Worm (Caenorhabditis elegans) whole organism, young adult: Measurements from ENCODE around the gene fkh-9.

Experiments used
- B0019.2 ChIP-seq: fragments of 200-800 bp; sonication (Bioruptor generic); conservative IDR thresholded peaks from 2 replicates; pipeline ENCODE4 v1.3.6; 2022; ENCODE audit warnings: missing genetic modification reagents, missing genetic modification characterization, missing compliant biosample characterization
- B0035.1 ChIP-seq: sonication (generic microtip); optimal IDR thresholded peaks from 2 replicates; lab custom pipeline; 2016; ENCODE audit warnings: missing genetic modification characterization, mild to moderate bottlenecking, missing compliant biosample characterization, missing genotype, missing genetic modification reagents
- B0336.3 ChIP-seq: fragments of 200-800 bp; sonication (Bioruptor generic); IDR thresholded peaks from 2 replicates; pipeline ENCODE4 v1.3.6; 2022; ENCODE audit warnings: missing genetic modification characterization, missing compliant biosample characterization
- C17E4.6 ChIP-seq: fragments of 200-800 bp; sonication (Bioruptor generic); IDR thresholded peaks from 2 replicates; pipeline ENCODE4 v1.3.6; 2022; ENCODE audit warnings: missing genetic modification reagents, missing genetic modification characterization, missing compliant biosample characterization
- F33H1.4 ChIP-seq: fragments of 200-800 bp; sonication (Bioruptor generic); IDR thresholded peaks from 2 replicates; pipeline ENCODE4 v1.3.6; 2022; ENCODE audit warnings: missing genetic modification reagents, missing genetic modification characterization, missing compliant biosample characterization
- F52B5.7 ChIP-seq: sonication (generic microtip); optimal IDR thresholded peaks from 2 replicates; lab custom pipeline; 2016; ENCODE audit warnings: mild to moderate bottlenecking, missing genetic modification characterization, missing compliant biosample characterization
- F57A8.1 ChIP-seq: fragments of 200-800 bp; sonication (Bioruptor generic); optimal IDR thresholded peaks from 2 replicates; lab custom pipeline; 2018; ENCODE audit warnings: mild to moderate bottlenecking, missing genetic modification characterization, moderate library complexity, missing compliant biosample characterization
- K11D2.4 ChIP-seq: fragments of 200-800 bp; sonication (Bioruptor generic); IDR thresholded peaks from 2 replicates; pipeline ENCODE4 v1.3.6; 2022; ENCODE audit warnings: missing genetic modification reagents, missing genetic modification characterization, missing compliant biosample characterization
- K12H6.12 ChIP-seq: fragments of 200-800 bp; sonication (Bioruptor generic); optimal IDR thresholded peaks from 2 replicates; lab custom pipeline; 2018; ENCODE audit warnings: mild to moderate bottlenecking, missing genetic modification characterization, missing compliant biosample characterization
- T07F8.4 ChIP-seq: sonication (generic microtip); optimal IDR thresholded peaks from 2 replicates; lab custom pipeline; 2016; ENCODE audit warnings: mild to moderate bottlenecking, missing genetic modification characterization, moderate library complexity, missing compliant biosample characterization
- Y53G8AR.9 ChIP-seq: fragments of 200-800 bp; sonication (Bioruptor generic); conservative IDR thresholded peaks from 2 replicates; pipeline ENCODE4 v1.3.6; 2022; ENCODE audit warnings: missing genetic modification reagents, missing genetic modification characterization, missing compliant biosample characterization
- Y95B8A.8 ChIP-seq: fragments of 200-800 bp; sonication (Bioruptor generic); IDR thresholded peaks from 2 replicates; pipeline ENCODE4 v1.3.6; 2022; ENCODE audit warnings: missing genetic modification reagents, missing genetic modification characterization, missing compliant biosample characterization
- ama-1 ChIP-seq, 3 experiments: fragments of 150-350 bp in 1 of 3; sonication (generic microtip) in 2 of 3; optimal IDR thresholded peaks; 2 replicates each; lab custom pipeline; 2014 to 2018; ENCODE audit warnings: missing biosample characterization in 2 of 3, missing genetic modification characterization in 2 of 3, missing genetic modification reagents in 2 of 3
- athp-1 ChIP-seq: sonication (generic microtip); optimal IDR thresholded peaks from 2 replicates; lab custom pipeline; 2017; ENCODE audit warnings: mild to moderate bottlenecking, missing genetic modification characterization, missing compliant biosample characterization
- cebp-2 ChIP-seq: fragments of 200-800 bp; sonication (Bioruptor generic); IDR thresholded peaks from 2 replicates; pipeline ENCODE4 v1.3.6; 2022; ENCODE audit warnings: missing genetic modification characterization, missing compliant biosample characterization
- ceh-27 ChIP-seq: fragments of 200-800 bp; sonication (Bioruptor generic); optimal IDR thresholded peaks from 2 replicates; lab custom pipeline; 2018; ENCODE audit warnings: mild to moderate bottlenecking, missing genetic modification characterization, moderate library complexity, missing compliant biosample characterization
- ceh-40 ChIP-seq: fragments of 200-800 bp; sonication (Bioruptor generic); IDR thresholded peaks from 2 replicates; pipeline ENCODE4 v1.3.6; 2022; ENCODE audit warnings: missing genetic modification characterization, missing compliant biosample characterization
- ceh-91 ChIP-seq: fragments of 200-800 bp; sonication (Bioruptor generic); IDR thresholded peaks from 2 replicates; pipeline ENCODE4 v1.3.6; 2022; ENCODE audit warnings: missing genetic modification reagents, missing genetic modification characterization, missing compliant biosample characterization
- die-1 ChIP-seq: sonication (generic microtip); optimal IDR thresholded peaks from 2 replicates; lab custom pipeline; 2016; ENCODE audit warnings: missing genotype, mild to moderate bottlenecking, missing genetic modification characterization, missing compliant biosample characterization
- egl-44 ChIP-seq: fragments of 200-800 bp; sonication (Bioruptor generic); IDR thresholded peaks from 2 replicates; pipeline ENCODE4 v1.3.6; 2022; ENCODE audit warnings: missing genetic modification reagents, missing genetic modification characterization, missing compliant biosample characterization
- hlh-12 ChIP-seq: sonication (generic microtip); optimal IDR thresholded peaks from 2 replicates; lab custom pipeline; 2016; ENCODE audit warnings: missing genetic modification characterization, missing compliant biosample characterization
- hmg-20 ChIP-seq: fragments of 200-800 bp; sonication (Bioruptor generic); IDR thresholded peaks from 2 replicates; pipeline ENCODE4 v1.3.6; 2022; ENCODE audit warnings: missing genetic modification reagents, missing genetic modification characterization, missing compliant biosample characterization
- hrde-1 ChIP-seq: sonication (generic microtip); optimal IDR thresholded peaks from 2 replicates; lab custom pipeline; 2016; ENCODE audit warnings: missing genetic modification characterization, mild to moderate bottlenecking, missing compliant biosample characterization, moderate library complexity, missing genotype, missing genetic modification reagents, borderline replicate concordance
- lag-1 ChIP-seq: fragments of 200-800 bp; sonication (Bioruptor generic); IDR thresholded peaks from 2 replicates; pipeline ENCODE4 v1.3.6; 2022; ENCODE audit warnings: missing genetic modification reagents, missing genetic modification characterization, missing compliant biosample characterization
- let-526 ChIP-seq: fragments of 200-800 bp; sonication (Bioruptor generic); IDR thresholded peaks from 2 replicates; pipeline ENCODE4 v1.3.6; 2022; ENCODE audit warnings: missing genetic modification reagents, missing genetic modification characterization, missing compliant biosample characterization
- lin-40 ChIP-seq: sonication (generic microtip); optimal IDR thresholded peaks from 2 replicates; lab custom pipeline; 2016; ENCODE audit warnings: missing genetic modification characterization, mild to moderate bottlenecking, missing compliant biosample characterization, missing genotype, missing genetic modification reagents
- lin-54 ChIP-seq: fragments of 200-800 bp; sonication (Bioruptor generic); optimal IDR thresholded peaks from 2 replicates; lab custom pipeline; 2018; ENCODE audit warnings: mild to moderate bottlenecking, missing genetic modification characterization, missing compliant biosample characterization
- lir-1 ChIP-seq: fragments of 200-800 bp; sonication (Bioruptor generic); conservative IDR thresholded peaks from 2 replicates; pipeline ENCODE4 v1.3.6; 2022; ENCODE audit warnings: missing genetic modification reagents, missing genetic modification characterization, missing compliant biosample characterization
- lsl-1 ChIP-seq: fragments of 200-800 bp; sonication (Bioruptor generic); optimal IDR thresholded peaks from 2 replicates; lab custom pipeline; 2018; ENCODE audit warnings: mild to moderate bottlenecking, missing genetic modification characterization, moderate library complexity, missing compliant biosample characterization
- lsy-27 ChIP-seq: sonication (generic microtip); optimal IDR thresholded peaks from 2 replicates; lab custom pipeline; 2017; ENCODE audit warnings: missing genetic modification characterization, mild to moderate bottlenecking, missing compliant biosample characterization, antibody characterized with exemption, missing genotype, borderline replicate concordance; ENCODE audit not compliant: insufficient read depth
- madf-6 ChIP-seq: fragments of 200-800 bp; sonication (Bioruptor generic); IDR thresholded peaks from 2 replicates; pipeline ENCODE4 v1.3.6; 2022; ENCODE audit warnings: missing genetic modification reagents, missing genetic modification characterization, missing compliant biosample characterization
- madf-8 ChIP-seq: fragments of 200-800 bp; sonication (Bioruptor generic); conservative IDR thresholded peaks from 2 replicates; pipeline ENCODE4 v1.3.6; 2022; ENCODE audit warnings: missing genetic modification reagents, missing genetic modification characterization, missing compliant biosample characterization
- nhr-179 ChIP-seq: sonication (generic microtip); optimal IDR thresholded peaks from 2 replicates; lab custom pipeline; 2016; ENCODE audit warnings: mild to moderate bottlenecking, missing genetic modification characterization, missing compliant biosample characterization
- nhr-27 ChIP-seq: fragments of 200-800 bp; sonication (Bioruptor generic); optimal IDR thresholded peaks from 2 replicates; lab custom pipeline; 2018; ENCODE audit warnings: mild to moderate bottlenecking, missing genetic modification characterization, moderate library complexity, missing compliant biosample characterization
- pbrm-1 ChIP-seq: fragments of 200-800 bp; sonication (Bioruptor generic); IDR thresholded peaks from 2 replicates; pipeline ENCODE4 v1.3.6; 2022; ENCODE audit warnings: missing genetic modification reagents, missing genetic modification characterization, missing compliant biosample characterization
- repo-1 ChIP-seq: sonication (generic microtip); optimal IDR thresholded peaks from 2 replicates; lab custom pipeline; 2017; ENCODE audit warnings: mild to moderate bottlenecking, missing genetic modification characterization, missing compliant biosample characterization
- rpc-1 ChIP-seq, 2 experiments: fragments of 150-350 bp in 1 of 2; sonication (generic microtip) in 1 of 2; optimal IDR thresholded peaks; 2 replicates each; lab custom pipeline; 2014 to 2018; ENCODE audit warnings: missing biosample characterization in 1 of 2, missing genetic modification characterization in 1 of 2, missing genetic modification reagents in 1 of 2, missing genotype in 1 of 2
- sdz-38 ChIP-seq: sonication (generic microtip); optimal IDR thresholded peaks from 2 replicates; lab custom pipeline; 2016; ENCODE audit warnings: missing genotype, missing genetic modification characterization, missing compliant biosample characterization
- sea-2 ChIP-seq: fragments of 200-800 bp; sonication (Bioruptor generic); IDR thresholded peaks from 2 replicates; pipeline ENCODE4 v1.3.6; 2022; ENCODE audit warnings: missing genetic modification characterization, missing compliant biosample characterization
- snpc-4 ChIP-seq, 5 experiments: fragments of 150-350 bp in 1 of 5; sonication (generic microtip) in 4 of 5; optimal IDR thresholded peaks; 2 replicates each; lab custom pipeline; 2014 to 2018; ENCODE audit warnings: missing genetic modification characterization in 5 of 5, missing biosample characterization in 3 of 5, antibody characterized with exemption in 2 of 5, mild to moderate bottlenecking in 2 of 5, missing compliant biosample characterization in 2 of 5, missing genotype in 2 of 5, moderate library complexity in 2 of 5, missing genetic modification reagents in 1 of 5
- somi-1 ChIP-seq: fragments of 200-800 bp; sonication (Bioruptor generic); optimal IDR thresholded peaks from 2 replicates; lab custom pipeline; 2018; ENCODE audit warnings: mild to moderate bottlenecking, missing genetic modification characterization, missing compliant biosample characterization
- sptf-2 ChIP-seq: fragments of 200-800 bp; sonication (Bioruptor generic); optimal IDR thresholded peaks from 2 replicates; lab custom pipeline; 2018; ENCODE audit warnings: mild to moderate bottlenecking, missing genetic modification characterization, missing compliant biosample characterization
- tbp1 ChIP-seq: fragments of 200-800 bp; sonication (Bioruptor generic); optimal IDR thresholded peaks from 2 replicates; lab custom pipeline; 2018; ENCODE audit warnings: mild to moderate bottlenecking, missing genetic modification characterization, missing compliant biosample characterization
- tlf-1 ChIP-seq: fragments of 200-800 bp; sonication (Bioruptor generic); optimal IDR thresholded peaks from 2 replicates; lab custom pipeline; 2018; ENCODE audit warnings: mild to moderate bottlenecking, missing genetic modification characterization, missing compliant biosample characterization
- unc-130 ChIP-seq: sonication (generic microtip); optimal IDR thresholded peaks from 2 replicates; lab custom pipeline; 2016; ENCODE audit warnings: missing genetic modification reagents, missing genetic modification characterization, missing compliant biosample characterization
- xnd-1 ChIP-seq: sonication (generic microtip); optimal IDR thresholded peaks from 2 replicates; lab custom pipeline; 2016; ENCODE audit warnings: missing genotype, missing genetic modification reagents, missing genetic modification characterization, missing compliant biosample characterization
- ztf-25 ChIP-seq: fragments of 200-800 bp; sonication (Bioruptor generic); IDR thresholded peaks from 2 replicates; pipeline ENCODE4 v1.3.6; 2022; ENCODE audit warnings: missing genetic modification reagents, missing genetic modification characterization, missing compliant biosample characterization
- ztf-26 ChIP-seq: sonication (generic microtip); optimal IDR thresholded peaks from 2 replicates; lab custom pipeline; 2017; ENCODE audit warnings: missing genetic modification characterization, missing compliant biosample characterization

fkh-9 gene

DNA sequence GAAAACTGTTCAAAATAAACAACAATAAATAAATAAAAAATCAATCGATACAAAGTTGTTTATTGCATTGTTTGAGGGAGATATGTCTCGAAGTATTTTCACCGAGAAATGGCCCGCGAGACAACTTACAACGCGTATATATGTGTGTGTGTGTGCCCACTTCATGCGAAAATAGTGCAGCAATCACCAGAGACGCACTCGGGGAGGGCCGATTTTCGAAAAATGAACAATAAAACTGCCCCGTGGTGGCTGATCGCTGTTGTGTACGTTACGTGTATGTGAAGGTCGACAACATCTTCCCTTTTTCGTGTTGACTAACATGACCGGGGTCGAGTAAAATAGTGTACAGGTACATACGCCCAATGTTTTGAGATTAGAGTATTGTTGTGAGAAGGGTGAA lies 38.3 kb downstream of the fkh-9 start:
- TF ChIP-seq cebp-2 (GFP tag; lab: Robert Waterston, UW) (no peak), snpc-4 (GFP tag; optimal IDR thresholded peaks at IDR 0.05; lab: Kevin White, UChicago) (no peak), snpc-4 (tag; optimal IDR thresholded peaks at IDR 0.05; lab: Kevin White, UChicago) (peak in 1 of 4 experiments; percentile 1), lin-40 (tag; lab: Kevin White, UChicago) (peak; percentile 71), sea-2 (no peak), hrde-1 (tag; lab: Kevin White, UChicago) (no peak), tbp1 (GFP tag; lab: Kevin White, UChicago) (no peak), unc-130 (GFP tag; lab: Kevin White, UChicago) (no peak), sptf-2 (no peak), F52B5.7 (tag; lab: Kevin White, UChicago) (no peak), tlf-1 (GFP tag; lab: Kevin White, UChicago) (no peak), B0019.2 (GFP tag; lab: Robert Waterston, UW) (no peak), madf-8 (no peak), ztf-26 (tag; lab: Kevin White, UChicago) (no peak), lag-1 (GFP tag; lab: Robert Waterston, UW) (no peak), K12H6.12 (tag; lab: Kevin White, UChicago) (peak; percentile 26), athp-1 (tag; lab: Kevin White, UChicago) (no peak), ama-1 (optimal IDR thresholded peaks at IDR 0.05; lab: Kevin White, UChicago) (peak; percentile 16), ama-1 (GFP tag; optimal IDR thresholded peaks at IDR 0.05; lab: Kevin White, UChicago) (no peak), let-526 (GFP tag; lab: Robert Waterston, UW) (no peak), ceh-91 (GFP tag; lab: Robert Waterston, UW) (no peak), Y53G8AR.9 (no peak), F33H1.4 (no peak), rpc-1 (optimal IDR thresholded peaks at IDR 0.05; lab: Kevin White, UChicago) (no peak), rpc-1 (tag; optimal IDR thresholded peaks at IDR 0.05; lab: Kevin White, UChicago) (no peak), F57A8.1 (GFP tag; lab: Kevin White, UChicago) (no peak), egl-44 (GFP tag; lab: Robert Waterston, UW) (no peak), ceh-40 (GFP tag; lab: Robert Waterston, UW) (no peak), lsl-1 (no peak), hmg-20 (GFP tag; lab: Robert Waterston, UW) (no peak), K11D2.4 (GFP tag; lab: Robert Waterston, UW) (0 out of 2 replicates have a peak, but pooled peaks have one; percentile 36), pbrm-1 (GFP tag; lab: Robert Waterston, UW) (no peak), lir-1 (GFP tag; lab: Robert Waterston, UW) (no peak), nhr-27 (tag; lab: Kevin White, UChicago) (no peak), lsy-27 (tag; lab: Kevin White, UChicago) (no peak), B0035.1 (tag; lab: Kevin White, UChicago) (no peak), B0336.3 (no peak), die-1 (peak; percentile 0), Y95B8A.8 (GFP tag; lab: Robert Waterston, UW) (no peak), madf-6 (GFP tag; lab: Robert Waterston, UW) (no peak), nhr-179 (no peak), xnd-1 (no peak), sdz-38 (tag; lab: Kevin White, UChicago) (no peak), lin-54 (GFP tag; lab: Kevin White, UChicago) (no peak), somi-1 (GFP tag; lab: Kevin White, UChicago) (no peak), repo-1 (tag; lab: Kevin White, UChicago) (no peak), ceh-27 (GFP tag; lab: Kevin White, UChicago) (peak; percentile 44), hlh-12 (tag; lab: Kevin White, UChicago) (no peak), C17E4.6 (GFP tag; lab: Robert Waterston, UW) (no peak), ztf-25 (no peak), T07F8.4 (tag; lab: Kevin White, UChicago) (no peak)
